Worm (Caenorhabditis elegans): ENCODE data around the gene Y43B11AL.1.

Gene Y43B11AL.1

ce11 chrIV:7111354-7111753, 46.2 kb downstream of the Y43B11AL.1 start, which contains the start of the genes ZC477.7 and ssq-3:
Gene ZC477.7 (minus strand): TSS chrIV:7111454.
Gene ssq-3 (plus strand): TSS chrIV:7111604.
- TF ChIP-seq him-1 (tag; optimal IDR thresholded peaks at IDR 0.05) (no peak), dao-5 (tag; optimal IDR thresholded peaks at IDR 0.05) (no peak), W03F9.2 (tag; optimal IDR thresholded peaks at IDR 0.05) (no peak)

DNA sequence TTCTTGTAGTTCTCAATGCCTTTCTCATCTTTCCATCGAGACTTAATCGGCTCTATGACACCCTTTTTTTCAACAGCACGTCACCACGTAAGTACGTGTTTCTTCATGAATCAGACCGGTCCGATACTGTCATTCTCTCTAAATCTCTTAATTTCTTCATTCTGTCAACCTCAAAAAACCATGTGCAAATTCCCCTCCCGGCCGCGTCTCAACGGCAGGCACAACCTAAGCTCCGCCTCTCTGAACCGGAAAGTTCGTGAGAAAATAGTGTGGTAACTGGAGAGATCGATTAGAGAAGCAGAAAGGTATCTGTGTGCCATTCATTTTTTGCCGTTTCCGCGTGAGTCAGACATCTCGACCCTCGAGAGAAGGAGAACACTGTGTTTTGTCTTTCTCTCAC, 49.5 kb downstream of the Y43B11AL.1 start, which contains the start of gene nas-8:
TSS of gene nas-8 (plus strand) at position 301 of the 400 bp plus-strand sequence.
- no peak for TF ChIP-seq him-1 (tag; optimal IDR thresholded peaks at IDR 0.05)
- TF ChIP-seq W03F9.2 (tag; optimal IDR thresholded peaks at IDR 0.05) = no peak
- no peak for TF ChIP-seq dao-5 (tag; optimal IDR thresholded peaks at IDR 0.05)
